Fruit fly (Drosophila melanogaster): ENCODE data around the gene Fhos.

Gene Fhos

dm6 chr3L:8765969-8766538, 12.6 kb downstream of the Fhos start (continued):
- TF ChIP-seq CG6254 (GFP tag; optimal IDR thresholded peaks at IDR 0.05) (peak; percentile 91), CG12071 (GFP tag; optimal IDR thresholded peaks at IDR 0.05) (peak; percentile 97), Sry-β (GFP tag; optimal IDR thresholded peaks at IDR 0.05) (peak; percentile 71), CG2678 (tag; optimal IDR thresholded peaks at IDR 0.05) (peak; percentile 95), CG6683 (GFP tag; optimal IDR thresholded peaks at IDR 0.05) (peak; percentile 94), CG8290 (GFP tag; optimal IDR thresholded peaks at IDR 0.05) (peak; percentile 75), CG8290 (tag; optimal IDR thresholded peaks at IDR 0.05) (peak; percentile 93 to 95), CG3847 (GFP tag; IDR thresholded peaks at IDR 0.05) (peak; percentile 98), CG9437 (GFP tag; optimal IDR thresholded peaks at IDR 0.05) (peak; percentile 100), CG17612 (GFP tag; IDR thresholded peaks at IDR 0.05) (peak; percentile 94), tup (GFP tag; optimal IDR thresholded peaks at IDR 0.05) (peak; percentile 96), Mad (GFP tag; optimal IDR thresholded peaks at IDR 0.05) (peak; percentile 97), exex (tag; optimal IDR thresholded peaks at IDR 0.05) (peak; percentile 60), Neu2 (GFP tag; optimal IDR thresholded peaks at IDR 0.05; ENCODE audit: borderline replicate concordance) (peak; percentile 69), trh (GFP tag; optimal IDR thresholded peaks at IDR 0.05) (peak; percentile 89), hth (optimal IDR thresholded peaks at IDR 0.05) (no peak), Scr (GFP tag; IDR thresholded peaks at IDR 0.05; ENCODE audit: partially characterized antibody) (peak; percentile 44), disco-r (GFP tag; optimal IDR thresholded peaks at IDR 0.05) (peak; percentile 97), ATbp (GFP tag; optimal IDR thresholded peaks at IDR 0.05) (peak; percentile 97), HLH4C (GFP tag; IDR thresholded peaks at IDR 0.05; ENCODE audit: partially characterized antibody) (no peak; the same call in 2 of the 3 replicates), H15 (GFP tag; IDR thresholded peaks at IDR 0.05) (peak; percentile 97), CG1529 (GFP tag; optimal IDR thresholded peaks at IDR 0.05) (peak; percentile 99), CG4282 (GFP tag; optimal IDR thresholded peaks at IDR 0.05) (peak; percentile 97), vvl (GFP tag; IDR thresholded peaks at IDR 0.05) (peak; percentile 97), Opbp (GFP tag; IDR thresholded peaks at IDR 0.05; ENCODE audit: partially characterized antibody) (no peak), Sox102F (GFP tag; optimal IDR thresholded peaks at IDR 0.05) (peak; percentile 98), Dref (GFP tag; IDR thresholded peaks at IDR 0.05) (peak; percentile 39), unpg (GFP tag; optimal IDR thresholded peaks at IDR 0.05) (peak; percentile 98), CG18011 (GFP tag; optimal IDR thresholded peaks at IDR 0.05) (peak; percentile 90), bab2 (GFP tag; optimal IDR thresholded peaks at IDR 0.05) (peak; percentile 74), CG14710 (tag; optimal IDR thresholded peaks at IDR 0.05) (peak; percentile 97), CG14441 (GFP tag; IDR thresholded peaks at IDR 0.05) (peak; percentile 98), Xrp1 (GFP tag; IDR thresholded peaks at IDR 0.05) (peak; percentile 98), CG6791 (GFP tag; IDR thresholded peaks at IDR 0.05; ENCODE audit: partially characterized antibody) (peak; percentile 55; the same call in 2 of the 3 replicates), repo (GFP tag; optimal IDR thresholded peaks at IDR 0.05) (peak; percentile 95), gsb-n (tag; optimal IDR thresholded peaks at IDR 0.05) (peak; percentile 95), aop (GFP tag; IDR thresholded peaks at IDR 0.05) (peak; percentile 87), CG17912 (GFP tag; optimal IDR thresholded peaks at IDR 0.05) (peak; percentile 92), HLH3B (GFP tag; IDR thresholded peaks at IDR 0.05) (peak; percentile 98), CG32772 (GFP tag; IDR thresholded peaks at IDR 0.05) (peak; percentile 97), cas (GFP tag; IDR thresholded peaks at IDR 0.05) (peak; percentile 89), CG32532 (GFP tag; IDR thresholded peaks at IDR 0.05) (peak; percentile 98), chn (GFP tag; optimal IDR thresholded peaks at IDR 0.05) (peak; percentile 98), Hmr (GFP tag; optimal IDR thresholded peaks at IDR 0.05) (peak; percentile 99), pita (GFP tag; optimal IDR thresholded peaks at IDR 0.05) (no peak), Kr (GFP tag; optimal IDR thresholded peaks at IDR 0.05) (peak; percentile 74), danr (GFP tag; IDR thresholded peaks at IDR 0.05) (peak; percentile 97), E2f1 (GFP tag; IDR thresholded peaks at IDR 0.05) (peak; percentile 97), stwl (tag; optimal IDR thresholded peaks at IDR 0.05) (peak; percentile 55), gsb (GFP tag; IDR thresholded peaks at IDR 0.05) (peak; percentile 97)

Measured in whole organism, embryonic.